Fruit fly (Drosophila melanogaster) Kc167 (cell line): ENCODE data around the gene CG9135.

Source experiments
- Myc ChIP-seq: fragments of >200 bp; optimal IDR thresholded peaks from 2 replicates; lab custom pipeline; 2017; ENCODE audit warnings: missing external identifiers
- Sin3A ChIP-seq: fragments of >200 bp; optimal IDR thresholded peaks from 2 replicates; lab custom pipeline; 2018; ENCODE audit warnings: missing external identifiers
- h ChIP-seq: fragments of >200 bp; optimal IDR thresholded peaks from 3 replicates; lab custom pipeline; 2018; ENCODE audit warnings: missing external identifiers
- insv ChIP-seq: fragments of >200 bp; optimal IDR thresholded peaks from 3 replicates; lab custom pipeline; 2018; ENCODE audit warnings: missing external identifiers
- psq ChIP-seq: fragments of >200 bp; optimal IDR thresholded peaks from 2 replicates; lab custom pipeline; 2017; ENCODE audit warnings: missing external identifiers
- ttk ChIP-seq: sonication (Bioruptor generic); optimal IDR thresholded peaks from 2 replicates; lab custom pipeline; 2017; ENCODE audit warnings: missing external identifiers

The CG9135 gene

dm6 chr2L:6078757-6079351, 28.3 kb downstream of the CG9135 start:
- TF ChIP-seq insv (lab: Kevin White, UChicago) (no peak), h (lab: Kevin White, UChicago) (no peak), Sin3A (lab: Kevin White, UChicago) (no peak), Myc (lab: Kevin White, UChicago) (no peak), psq (no peak), ttk (lab: Kevin White, UChicago) (no peak)

DNA sequence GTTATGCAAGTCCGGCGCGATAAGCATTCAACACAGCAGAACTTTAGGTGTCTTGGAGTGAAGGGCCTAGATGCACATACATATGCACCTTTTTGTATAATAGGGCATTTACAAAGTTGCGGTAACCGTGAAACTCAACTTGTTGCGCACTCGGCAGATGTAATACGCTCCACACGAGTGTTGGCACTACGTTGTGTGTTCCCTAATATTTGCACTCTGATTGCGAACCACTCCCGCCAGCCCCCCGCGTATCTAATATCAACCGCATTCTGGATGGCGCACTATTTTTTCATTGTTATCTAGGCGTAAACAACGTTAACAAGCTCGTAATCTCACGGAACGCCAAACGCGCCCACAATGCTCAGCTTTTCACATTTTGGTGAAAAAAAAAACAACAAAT, 29.7 kb downstream of the CG9135 start:
- no peak for TF ChIP-seq Sin3A (lab: Kevin White, UChicago)
- no peak for TF ChIP-seq Myc (lab: Kevin White, UChicago)

DNA sequence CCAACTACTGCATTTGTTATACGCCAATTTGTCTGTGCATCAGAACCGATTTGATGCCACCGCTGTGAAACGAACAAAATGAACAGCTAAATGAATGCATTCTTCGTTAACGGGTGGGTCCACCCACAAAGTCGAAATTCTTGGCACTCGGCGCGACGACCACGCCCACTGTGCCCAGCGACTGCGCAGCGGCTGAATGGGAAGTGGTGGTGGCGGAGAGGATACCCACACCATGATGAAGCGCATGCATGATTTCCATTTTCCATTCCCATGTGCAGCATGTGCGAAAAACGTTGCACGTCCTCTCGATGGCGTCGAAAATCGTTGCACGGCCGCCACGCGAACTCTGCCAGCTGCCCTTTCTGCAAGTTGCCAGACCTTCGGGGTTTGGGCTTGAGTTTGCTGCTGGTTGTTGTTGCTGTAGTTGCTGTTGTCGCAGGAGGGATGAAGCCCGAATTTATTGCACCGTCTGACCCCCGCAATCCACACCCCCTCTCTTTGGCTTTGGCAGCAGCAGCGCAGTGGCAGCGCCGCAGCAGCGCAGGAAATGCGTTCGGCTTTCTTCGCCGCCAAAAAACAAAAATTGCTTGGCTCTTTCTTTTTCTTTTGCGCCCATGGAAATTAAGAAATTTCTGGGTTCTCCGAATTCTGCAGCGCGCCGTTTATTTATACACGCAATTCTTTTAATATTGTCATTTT, 30.7 kb downstream of the CG9135 start:
- no peak for TF ChIP-seq insv (lab: Kevin White, UChicago)
- TF ChIP-seq Sin3A (lab: Kevin White, UChicago) = no peak
- no peak for TF ChIP-seq ttk (lab: Kevin White, UChicago)
- TF ChIP-seq h (lab: Kevin White, UChicago) = no peak
- TF ChIP-seq Myc (lab: Kevin White, UChicago) = no peak
- no peak for TF ChIP-seq psq

dm6 chr2L:6082157-6082645, 31.6 kb downstream of the CG9135 start, which contains the start of gene Kr-h1:
Gene Kr-h1, plus strand, starts transcription at chr2L:6082603.
- TF ChIP-seq insv (lab: Kevin White, UChicago) = no peak
- no peak for TF ChIP-seq h (lab: Kevin White, UChicago)
- no peak for TF ChIP-seq psq
- TF ChIP-seq Sin3A (lab: Kevin White, UChicago) = no peak
- no peak for TF ChIP-seq Myc (lab: Kevin White, UChicago)
- TF ChIP-seq ttk (lab: Kevin White, UChicago) = no peak

DNA sequence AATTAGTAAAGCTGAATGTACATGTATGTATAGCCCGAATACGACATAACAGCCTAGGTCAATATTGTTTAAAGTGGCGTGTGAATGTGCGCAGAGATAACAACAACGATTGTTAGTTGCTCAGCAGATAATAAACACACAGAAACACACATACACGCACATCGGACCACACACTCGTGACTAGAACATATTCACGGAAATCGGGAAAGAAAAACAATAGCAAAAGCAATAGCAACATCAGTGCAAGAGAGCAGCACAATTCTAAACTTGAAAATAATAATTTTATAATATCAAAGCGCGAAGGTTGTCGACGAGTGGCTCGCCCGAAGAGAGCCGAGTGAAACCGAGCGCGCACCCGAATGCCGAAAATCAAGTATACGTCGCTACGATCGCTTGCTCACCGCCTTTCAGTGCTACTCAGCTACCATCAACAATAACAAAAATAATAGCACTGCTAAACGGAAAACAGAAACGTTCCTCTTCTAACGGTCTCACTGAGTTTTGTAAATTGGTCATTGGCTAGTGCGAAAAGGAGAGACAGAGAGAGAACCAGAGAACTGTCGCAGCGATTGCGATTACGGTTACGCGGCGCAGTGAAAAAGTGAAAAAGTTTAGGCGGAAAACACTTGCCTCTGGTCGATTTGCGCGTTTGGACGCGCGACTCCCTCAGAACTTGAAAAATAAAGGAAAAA, 32.5 kb downstream of the CG9135 start:
- TF ChIP-seq Myc (lab: Kevin White, UChicago) (no peak), ttk (lab: Kevin White, UChicago) (no peak), Sin3A (lab: Kevin White, UChicago) (no peak), psq (no peak), insv (lab: Kevin White, UChicago) (no peak), h (lab: Kevin White, UChicago) (no peak)

DNA sequence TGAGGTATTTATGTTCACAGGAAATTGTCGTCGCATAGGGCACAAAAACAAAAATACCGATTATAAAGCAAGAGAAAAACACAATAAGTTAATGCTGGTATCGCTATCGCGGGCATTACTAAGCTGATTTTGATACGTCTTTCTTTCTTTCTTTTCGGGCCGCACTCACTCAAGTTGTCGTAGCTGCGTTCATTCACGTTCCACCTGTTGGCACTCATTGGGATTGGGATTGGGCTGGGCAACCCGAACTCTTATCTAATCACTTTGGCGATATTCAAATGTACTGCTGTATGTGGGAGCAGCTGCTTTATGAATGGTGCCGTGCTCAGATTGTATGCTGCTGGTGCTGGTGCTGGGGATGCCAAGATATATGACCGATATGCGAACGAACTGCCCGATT, 34.1 kb downstream of the CG9135 start:
- TF ChIP-seq insv (lab: Kevin White, UChicago) (no peak), ttk (lab: Kevin White, UChicago) (no peak), psq (no peak), h (lab: Kevin White, UChicago) (no peak), Myc (lab: Kevin White, UChicago) (no peak), Sin3A (lab: Kevin White, UChicago) (no peak)

- TF ChIP-seq Sin3A (lab: Kevin White, UChicago) (no peak), h (lab: Kevin White, UChicago) (no peak)
Observed at dm6 chr2L:6085733-6086317, 35.2 kb downstream of the CG9135 start.

DNA sequence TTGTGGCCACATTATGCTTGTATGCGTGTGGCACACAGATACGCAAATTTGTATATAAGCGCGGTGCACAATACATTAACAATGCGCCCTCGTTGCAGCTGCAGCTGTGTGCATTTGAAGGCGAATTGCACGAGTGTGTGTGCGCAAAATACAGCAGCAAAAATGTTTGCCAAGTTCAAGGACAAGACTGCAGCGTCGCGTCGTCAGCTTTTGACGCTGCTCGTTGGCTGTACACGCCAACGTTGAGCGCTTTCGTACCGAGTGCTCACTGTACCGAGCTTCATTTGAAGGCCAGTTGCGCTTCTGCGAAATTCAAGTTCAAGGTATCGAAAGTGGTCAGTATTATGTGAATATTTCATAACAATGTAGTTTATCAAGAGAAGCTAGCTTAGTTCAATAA, 36.2 kb downstream of the CG9135 start:
- TF ChIP-seq insv (lab: Kevin White, UChicago) = no peak
- TF ChIP-seq h (lab: Kevin White, UChicago) = no peak
- no peak for TF ChIP-seq psq
- TF ChIP-seq ttk (lab: Kevin White, UChicago) = no peak
- no peak for TF ChIP-seq Myc (lab: Kevin White, UChicago)
- TF ChIP-seq Sin3A (lab: Kevin White, UChicago) = no peak

DNA sequence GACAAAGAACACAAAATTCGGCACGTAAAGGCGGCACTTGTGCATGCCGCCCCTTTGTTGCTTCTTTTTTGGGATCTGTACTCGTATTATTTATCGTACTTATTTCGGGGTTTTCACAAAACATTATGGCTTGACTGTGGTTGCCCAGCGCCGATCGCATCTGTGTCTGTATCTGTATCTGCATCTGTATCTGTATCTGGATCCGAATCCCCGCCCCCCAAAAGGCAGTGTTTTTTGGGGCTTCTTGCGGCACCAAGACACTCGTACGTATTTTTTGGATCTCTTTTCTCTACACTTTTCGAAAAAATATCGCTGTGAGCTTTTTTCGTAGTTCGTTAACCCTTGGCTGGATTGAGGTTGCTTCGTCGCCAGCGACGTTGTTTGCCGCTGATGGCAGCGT, 37.1 kb downstream of the CG9135 start:
- TF ChIP-seq h (lab: Kevin White, UChicago) (no peak), Sin3A (lab: Kevin White, UChicago) (no peak), ttk (lab: Kevin White, UChicago) (no peak)

DNA sequence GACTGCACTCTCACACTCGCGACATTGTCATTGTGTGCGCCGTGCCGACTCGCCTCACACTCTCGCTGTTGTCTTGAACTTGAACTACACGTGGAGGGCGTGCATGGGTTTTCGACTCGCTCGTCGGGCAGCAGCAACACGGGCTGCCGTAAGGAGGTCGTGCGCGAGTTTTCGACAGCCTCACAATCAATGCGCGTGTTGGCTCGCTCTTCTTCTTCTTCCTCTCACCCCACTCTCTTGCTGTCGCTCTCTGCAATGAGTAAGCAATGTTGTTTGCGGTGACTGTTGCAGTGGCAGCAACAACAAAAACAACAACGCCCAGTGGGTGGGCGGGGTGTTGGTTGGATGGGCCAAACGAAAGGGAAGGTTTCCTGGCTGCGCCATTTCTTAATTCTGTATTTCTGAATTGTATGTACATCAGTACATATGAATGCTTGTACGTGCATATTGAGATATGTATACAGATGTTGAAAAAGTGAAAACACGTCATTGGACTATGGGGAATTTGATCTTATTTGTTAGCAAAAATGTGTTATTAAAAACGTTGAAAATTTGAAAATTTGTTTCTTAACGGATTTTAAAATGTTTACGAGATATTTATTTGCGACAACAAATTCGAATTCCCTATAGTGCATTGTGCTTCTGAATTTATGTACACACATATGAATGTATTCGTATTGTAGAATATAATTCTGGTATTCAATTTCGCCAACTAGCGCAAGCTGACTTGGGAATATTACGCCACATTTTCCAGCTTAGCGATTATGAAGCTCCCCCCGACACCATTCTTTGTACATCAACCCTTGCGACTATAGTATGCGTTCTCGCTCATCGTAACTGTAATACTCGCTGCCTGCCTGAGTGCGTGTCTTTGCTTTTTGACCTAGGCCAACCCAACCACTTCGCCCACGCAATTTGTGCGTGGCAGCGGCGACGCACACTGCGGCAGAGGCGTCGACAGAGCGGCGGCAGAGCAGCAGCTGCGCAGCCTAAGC, 38.1 kb downstream of the CG9135 start:
- TF ChIP-seq psq (no peak), h (lab: Kevin White, UChicago) (no peak), insv (lab: Kevin White, UChicago) (no peak), ttk (lab: Kevin White, UChicago) (no peak), Sin3A (lab: Kevin White, UChicago) (no peak), Myc (lab: Kevin White, UChicago) (no peak)
